Fruit fly (Drosophila melanogaster): ENCODE measurements around the gene rdgA.

DNA sequence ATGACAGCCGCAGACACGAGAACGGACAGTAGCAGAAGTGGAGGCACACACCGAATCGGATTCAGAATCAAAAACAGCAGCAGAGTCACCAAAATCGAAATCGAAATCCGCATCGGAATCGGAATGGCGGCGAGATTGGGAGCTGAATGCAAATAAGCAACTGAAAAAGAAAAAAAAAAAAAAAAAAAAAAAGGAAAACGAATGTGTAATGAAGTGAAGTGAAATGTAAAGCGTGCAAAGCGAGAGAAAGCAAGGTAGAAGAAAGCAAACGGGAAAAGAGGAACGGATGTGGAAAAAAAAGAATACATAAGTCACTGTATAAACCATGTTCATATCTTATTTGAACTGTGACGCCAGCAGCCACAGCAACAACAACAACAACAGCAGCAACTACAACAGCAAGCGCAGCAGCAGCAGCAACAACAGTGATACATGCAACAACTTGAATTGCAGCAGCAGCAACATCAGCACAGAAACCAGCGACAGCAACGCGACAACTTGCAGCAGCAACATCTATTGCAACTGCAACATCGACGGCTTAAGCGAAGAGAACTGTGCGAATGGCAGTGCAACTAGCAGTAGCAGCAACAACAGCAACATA is 106.6 kb downstream of the rdgA start:
- TF ChIP-seq pita (GFP tag; optimal IDR thresholded peaks at IDR 0.05) (no peak), CG6854 (GFP tag; optimal IDR thresholded peaks at IDR 0.05) (no peak), CG12659 (GFP tag; optimal IDR thresholded peaks at IDR 0.05) (no peak), CG11456 (GFP tag; IDR thresholded peaks at IDR 0.05) (no peak), prd (optimal IDR thresholded peaks at IDR 0.05) (no peak), prd (GFP tag; IDR thresholded peaks at IDR 0.05) (no peak), grau (tag; optimal IDR thresholded peaks at IDR 0.05) (no peak), repo (GFP tag; optimal IDR thresholded peaks at IDR 0.05) (no peak)

All from whole organism, embryonic.